Worm (Caenorhabditis elegans): ENCODE measurements around the gene plk-1.
A peak's percentile ranks its signal among the peaks of the same experiment; 100 is the strongest.

ce11 chrIII:8093079-8093623 lies 8.0 kb upstream of the plk-1 start, which contains the start of gene K06H7.2:
- TF ChIP-seq nhr-77 (tag; optimal IDR thresholded peaks at IDR 0.05) (no peak), ama-1 (optimal IDR thresholded peaks at IDR 0.05) (no peak), fos-1 (tag; optimal IDR thresholded peaks at IDR 0.05) (peak; percentile 36), egl-27 (tag; optimal IDR thresholded peaks at IDR 0.05) (no peak), peb-1 (tag; optimal IDR thresholded peaks at IDR 0.05) (no peak)

All from whole organism, L2 larva.